Worm (Caenorhabditis elegans) whole organism, young adult: ENCODE data around the gene algn-11.

Experiments used
- B0019.2 ChIP-seq: fragments of 200-800 bp; sonication (Bioruptor generic); conservative IDR thresholded peaks from 2 replicates; pipeline ENCODE4 v1.3.6; 2022; ENCODE audit warnings: missing genetic modification reagents, missing genetic modification characterization, missing compliant biosample characterization
- B0035.1 ChIP-seq: sonication (generic microtip); optimal IDR thresholded peaks from 2 replicates; lab custom pipeline; 2016; ENCODE audit warnings: missing genetic modification characterization, mild to moderate bottlenecking, missing compliant biosample characterization, missing genotype, missing genetic modification reagents
- B0336.3 ChIP-seq: fragments of 200-800 bp; sonication (Bioruptor generic); IDR thresholded peaks from 2 replicates; pipeline ENCODE4 v1.3.6; 2022; ENCODE audit warnings: missing genetic modification characterization, missing compliant biosample characterization
- C06A6.2 ChIP-seq: fragments of 200-800 bp; sonication (Bioruptor generic); conservative IDR thresholded peaks from 2 replicates; pipeline ENCODE4 v1.3.6; 2022; ENCODE audit warnings: missing genetic modification characterization, missing compliant biosample characterization
- F10E7.11 ChIP-seq: sonication (generic microtip); optimal IDR thresholded peaks from 2 replicates; lab custom pipeline; 2017; ENCODE audit warnings: mild to moderate bottlenecking, missing genetic modification characterization, moderate library complexity, missing compliant biosample characterization
- F22D6.2 ChIP-seq: sonication (generic microtip); optimal IDR thresholded peaks from 2 replicates; lab custom pipeline; 2016; ENCODE audit warnings: mild to moderate bottlenecking, missing genetic modification characterization, missing compliant biosample characterization
- F23B12.7 ChIP-seq: sonication (generic microtip); optimal IDR thresholded peaks from 2 replicates; lab custom pipeline; 2017; ENCODE audit warnings: missing genetic modification characterization, mild to moderate bottlenecking, missing compliant biosample characterization, antibody characterized with exemption, moderate library complexity; ENCODE audit not compliant: insufficient read depth
- F33H1.4 ChIP-seq: fragments of 200-800 bp; sonication (Bioruptor generic); IDR thresholded peaks from 2 replicates; pipeline ENCODE4 v1.3.6; 2022; ENCODE audit warnings: missing genetic modification reagents, missing genetic modification characterization, missing compliant biosample characterization
- F37B4.10 ChIP-seq: fragments of 200-800 bp; sonication (Bioruptor generic); IDR thresholded peaks from 2 replicates; pipeline ENCODE4 v1.3.6; 2022; ENCODE audit warnings: missing genetic modification characterization, missing compliant biosample characterization
- K11D2.4 ChIP-seq: fragments of 200-800 bp; sonication (Bioruptor generic); IDR thresholded peaks from 2 replicates; pipeline ENCODE4 v1.3.6; 2022; ENCODE audit warnings: missing genetic modification reagents, missing genetic modification characterization, missing compliant biosample characterization
- K12H6.12 ChIP-seq: fragments of 200-800 bp; sonication (Bioruptor generic); optimal IDR thresholded peaks from 2 replicates; lab custom pipeline; 2018; ENCODE audit warnings: mild to moderate bottlenecking, missing genetic modification characterization, missing compliant biosample characterization
- T07F8.4 ChIP-seq: sonication (generic microtip); optimal IDR thresholded peaks from 2 replicates; lab custom pipeline; 2016; ENCODE audit warnings: mild to moderate bottlenecking, missing genetic modification characterization, moderate library complexity, missing compliant biosample characterization
- Y53G8AR.9 ChIP-seq: fragments of 200-800 bp; sonication (Bioruptor generic); conservative IDR thresholded peaks from 2 replicates; pipeline ENCODE4 v1.3.6; 2022; ENCODE audit warnings: missing genetic modification reagents, missing genetic modification characterization, missing compliant biosample characterization
- Y95B8A.8 ChIP-seq: fragments of 200-800 bp; sonication (Bioruptor generic); IDR thresholded peaks from 2 replicates; pipeline ENCODE4 v1.3.6; 2022; ENCODE audit warnings: missing genetic modification reagents, missing genetic modification characterization, missing compliant biosample characterization
- ZK185.1 ChIP-seq: sonication (generic microtip); optimal IDR thresholded peaks from 2 replicates; lab custom pipeline; 2016; ENCODE audit warnings: mild to moderate bottlenecking, missing genetic modification characterization, missing compliant biosample characterization; ENCODE audit not compliant: poor library complexity, severe bottlenecking
- attf-5 ChIP-seq: fragments of 200-800 bp; sonication (Bioruptor generic); optimal IDR thresholded peaks from 2 replicates; lab custom pipeline; 2018; ENCODE audit warnings: mild to moderate bottlenecking, missing genetic modification characterization, missing compliant biosample characterization
- cebp-2 ChIP-seq: fragments of 200-800 bp; sonication (Bioruptor generic); IDR thresholded peaks from 2 replicates; pipeline ENCODE4 v1.3.6; 2022; ENCODE audit warnings: missing genetic modification characterization, missing compliant biosample characterization
- ceh-100 ChIP-seq: fragments of 200-800 bp; sonication (Bioruptor generic); IDR thresholded peaks from 2 replicates; pipeline ENCODE4 v1.3.6; 2022; ENCODE audit warnings: missing genetic modification reagents, missing genetic modification characterization, missing compliant biosample characterization
- ceh-58 ChIP-seq: fragments of 200-800 bp; sonication (Bioruptor generic); IDR thresholded peaks from 2 replicates; pipeline ENCODE4 v1.3.6; 2022; ENCODE audit warnings: missing genetic modification characterization, missing compliant biosample characterization
- ceh-79 ChIP-seq: sonication (generic microtip); optimal IDR thresholded peaks from 2 replicates; lab custom pipeline; 2017; ENCODE audit warnings: mild to moderate bottlenecking, missing genetic modification characterization, missing compliant biosample characterization
- dox-1 ChIP-seq: fragments of 200-800 bp; sonication (Bioruptor generic); IDR thresholded peaks from 2 replicates; pipeline ENCODE4 v1.3.6; 2022; ENCODE audit warnings: missing genetic modification reagents, missing genetic modification characterization, missing compliant biosample characterization
- dpff-1 ChIP-seq: sonication (generic microtip); optimal IDR thresholded peaks from 2 replicates; lab custom pipeline; 2017; ENCODE audit warnings: mild to moderate bottlenecking, missing genetic modification characterization, missing compliant biosample characterization
- efl-1 ChIP-seq: fragments of 150-350 bp; optimal IDR thresholded peaks from 2 replicates; lab custom pipeline; 2014; ENCODE audit warnings: missing biosample characterization, missing genetic modification reagents, missing genetic modification characterization
- egl-44 ChIP-seq: fragments of 200-800 bp; sonication (Bioruptor generic); IDR thresholded peaks from 2 replicates; pipeline ENCODE4 v1.3.6; 2022; ENCODE audit warnings: missing genetic modification reagents, missing genetic modification characterization, missing compliant biosample characterization
- ekl-4 ChIP-seq: fragments of 200-800 bp; sonication (Bioruptor generic); IDR thresholded peaks from 2 replicates; pipeline ENCODE4 v1.3.6; 2022; ENCODE audit warnings: missing genetic modification reagents, missing genetic modification characterization, missing compliant biosample characterization
- ets-4 ChIP-seq: fragments of 200-800 bp; sonication (Bioruptor generic); optimal IDR thresholded peaks from 2 replicates; lab custom pipeline; 2018; ENCODE audit warnings: mild to moderate bottlenecking, missing genetic modification characterization, missing compliant biosample characterization
- gei-17 ChIP-seq: fragments of 200-800 bp; sonication (Bioruptor generic); optimal IDR thresholded peaks from 2 replicates; lab custom pipeline; 2018; ENCODE audit warnings: mild to moderate bottlenecking, missing genetic modification characterization, missing compliant biosample characterization
- him-1 ChIP-seq: sonication (generic microtip); optimal IDR thresholded peaks from 2 replicates; lab custom pipeline; 2016; ENCODE audit warnings: missing genotype, missing genetic modification reagents, missing genetic modification characterization, missing compliant biosample characterization
- hmg-1.2 ChIP-seq: fragments of 200-800 bp; sonication (Bioruptor generic); IDR thresholded peaks from 2 replicates; pipeline ENCODE4 v1.3.6; 2022; ENCODE audit warnings: missing genetic modification reagents, missing genetic modification characterization, missing compliant biosample characterization
- hrde-1 ChIP-seq: sonication (generic microtip); optimal IDR thresholded peaks from 2 replicates; lab custom pipeline; 2016; ENCODE audit warnings: missing genetic modification characterization, mild to moderate bottlenecking, missing compliant biosample characterization, moderate library complexity, missing genotype, missing genetic modification reagents, borderline replicate concordance
- let-607 ChIP-seq, 2 experiments: fragments of 200-800 bp in 1 of 2; sonication (Bioruptor generic) in 1 of 2; sonication (generic microtip) in 1 of 2; optimal IDR thresholded peaks; 2 replicates each; lab custom pipeline; 2016 to 2018; ENCODE audit warnings: mild to moderate bottlenecking in 2 of 2, missing compliant biosample characterization in 2 of 2, missing genetic modification characterization in 2 of 2, moderate library complexity in 2 of 2, missing genotype in 1 of 2
- lin-26 ChIP-seq: fragments of 200-800 bp; sonication (Bioruptor generic); IDR thresholded peaks from 2 replicates; pipeline ENCODE4 v1.3.6; 2022; ENCODE audit warnings: missing genetic modification reagents, missing genetic modification characterization, missing compliant biosample characterization
- lin-35 ChIP-seq, 3 experiments: fragments of 150-350 bp in 2 of 3; sonication (generic microtip) in 1 of 3; optimal IDR thresholded peaks; 2 replicates each; lab custom pipeline; 2014 to 2018; ENCODE audit warnings: missing biosample characterization in 3 of 3, missing genetic modification characterization in 3 of 3, missing genetic modification reagents in 3 of 3
- lin-54 ChIP-seq: fragments of 200-800 bp; sonication (Bioruptor generic); optimal IDR thresholded peaks from 2 replicates; lab custom pipeline; 2018; ENCODE audit warnings: mild to moderate bottlenecking, missing genetic modification characterization, missing compliant biosample characterization
- lsl-1 ChIP-seq: fragments of 200-800 bp; sonication (Bioruptor generic); optimal IDR thresholded peaks from 2 replicates; lab custom pipeline; 2018; ENCODE audit warnings: mild to moderate bottlenecking, missing genetic modification characterization, moderate library complexity, missing compliant biosample characterization
- madf-10 ChIP-seq: sonication (generic microtip); optimal IDR thresholded peaks from 2 replicates; lab custom pipeline; 2016; ENCODE audit warnings: mild to moderate bottlenecking, missing genetic modification characterization, missing compliant biosample characterization
- nfyb-1 ChIP-seq: fragments of 200-800 bp; sonication (Bioruptor generic); IDR thresholded peaks from 2 replicates; pipeline ENCODE4 v1.3.6; 2022; ENCODE audit warnings: missing genetic modification reagents, missing genetic modification characterization, missing compliant biosample characterization
- nhr-90 ChIP-seq: sonication (generic microtip); optimal IDR thresholded peaks from 2 replicates; lab custom pipeline; 2016; ENCODE audit warnings: missing genotype, mild to moderate bottlenecking, missing genetic modification characterization, missing compliant biosample characterization
- pha-4 ChIP-seq: fragments of 150-350 bp; sonication (generic microtip); optimal IDR thresholded peaks from 2 replicates; lab custom pipeline; 2014; ENCODE audit warnings: missing biosample characterization, missing genetic modification reagents, missing genetic modification characterization
- rec-8 ChIP-seq, 2 experiments: sonication (generic microtip); optimal IDR thresholded peaks; 2 replicates each; lab custom pipeline; 2016; ENCODE audit warnings: mild to moderate bottlenecking in 2 of 2, missing genetic modification characterization in 2 of 2, missing genetic modification reagents in 2 of 2, missing genotype in 2 of 2, missing biosample characterization in 1 of 2, missing compliant biosample characterization in 1 of 2, moderate library complexity in 1 of 2
- snpc-3.4 ChIP-seq: sonication (generic microtip); optimal IDR thresholded peaks from 2 replicates; lab custom pipeline; 2017; ENCODE audit warnings: missing genetic modification characterization, mild to moderate bottlenecking, missing compliant biosample characterization, antibody characterized with exemption, moderate library complexity, missing genotype, missing genetic modification reagents
- somi-1 ChIP-seq: fragments of 200-800 bp; sonication (Bioruptor generic); optimal IDR thresholded peaks from 2 replicates; lab custom pipeline; 2018; ENCODE audit warnings: mild to moderate bottlenecking, missing genetic modification characterization, missing compliant biosample characterization
- xnd-1 ChIP-seq: sonication (generic microtip); optimal IDR thresholded peaks from 2 replicates; lab custom pipeline; 2016; ENCODE audit warnings: missing genotype, missing genetic modification reagents, missing genetic modification characterization, missing compliant biosample characterization
- zfh-2 ChIP-seq: fragments of 200-800 bp; sonication (Bioruptor generic); conservative IDR thresholded peaks from 2 replicates; pipeline ENCODE4 v1.3.6; 2022; ENCODE audit warnings: missing genetic modification reagents, missing genetic modification characterization, missing compliant biosample characterization
- ztf-22 ChIP-seq: fragments of 200-800 bp; sonication (Bioruptor generic); optimal IDR thresholded peaks from 2 replicates; lab custom pipeline; 2018; ENCODE audit warnings: mild to moderate bottlenecking, missing genetic modification characterization, moderate library complexity, missing compliant biosample characterization
- ztf-28 ChIP-seq: fragments of 200-800 bp; sonication (Bioruptor generic); IDR thresholded peaks from 2 replicates; pipeline ENCODE4 v1.3.6; 2022; ENCODE audit warnings: missing genetic modification reagents, missing genetic modification characterization, missing compliant biosample characterization
- ztf-3 ChIP-seq: fragments of 200-800 bp; sonication (Bioruptor generic); optimal IDR thresholded peaks from 2 replicates; lab custom pipeline; 2018; ENCODE audit warnings: mild to moderate bottlenecking, missing genetic modification characterization, missing compliant biosample characterization
- ztf-6 ChIP-seq: fragments of 200-800 bp; sonication (Bioruptor generic); IDR thresholded peaks from 2 replicates; pipeline ENCODE4 v1.3.6; 2022; ENCODE audit warnings: missing genetic modification reagents, missing genetic modification characterization, missing compliant biosample characterization

The algn-11 gene

DNA sequence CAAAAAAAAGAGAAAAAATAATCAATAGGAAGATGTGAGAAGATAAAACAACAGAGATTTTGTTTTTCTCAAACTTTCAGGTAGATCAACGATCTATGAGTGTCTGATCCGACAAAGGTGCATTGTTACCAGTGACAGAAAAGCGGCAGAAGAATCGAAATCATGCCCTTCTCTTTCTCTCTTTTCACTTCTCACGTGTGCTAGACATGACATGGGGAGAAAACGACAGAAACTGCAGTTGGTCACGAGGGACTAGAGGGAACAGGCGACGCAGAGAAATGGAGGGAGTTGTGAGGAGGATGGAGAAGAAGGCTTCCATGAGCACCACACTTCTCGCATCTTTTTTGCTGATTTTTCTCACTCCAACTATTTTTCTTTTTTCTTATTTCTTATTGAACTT, 44.9 kb upstream of the algn-11 start, which contains the start of gene F56C9.10 (continued):
- TF ChIP-seq ztf-22 (GFP tag; lab: Kevin White, UChicago): no peak
- no peak for TF ChIP-seq him-1 (tag; lab: Kevin White, UChicago)
- no peak for TF ChIP-seq ceh-100 (GFP tag; lab: Robert Waterston, UW)
- peak; percentile 47 for TF ChIP-seq nhr-90 (tag; lab: Kevin White, UChicago)
- no peak for TF ChIP-seq lsl-1 (GFP tag; lab: Kevin White, UChicago)
- no peak for TF ChIP-seq B0019.2 (GFP tag; lab: Robert Waterston, UW)
- TF ChIP-seq ceh-58 (GFP tag; lab: Robert Waterston, UW): no peak
- 0 out of 2 replicates have a peak, but pooled peaks have one; percentile 34 for TF ChIP-seq egl-44 (GFP tag; lab: Robert Waterston, UW)
- peak; percentile 75 for TF ChIP-seq zfh-2 (GFP tag; lab: Robert Waterston, UW)
- no peak for TF ChIP-seq B0035.1
- peak; percentile 95 for TF ChIP-seq somi-1 (GFP tag; lab: Kevin White, UChicago)
- TF ChIP-seq B0336.3: peak; percentile 90
- TF ChIP-seq hrde-1 (tag; lab: Kevin White, UChicago): no peak
- peak; percentile 71; the same call in 1 of the 2 replicates for TF ChIP-seq ekl-4 (GFP tag; lab: Robert Waterston, UW)
- no peak for TF ChIP-seq snpc-3.4 (tag; lab: Kevin White, UChicago)
- TF ChIP-seq Y53G8AR.9 (GFP tag; lab: Robert Waterston, UW): peak; percentile 56; the same call in 1 of the 2 replicates
- TF ChIP-seq let-607 (tag; optimal IDR thresholded peaks at IDR 0.05; lab: Kevin White, UChicago): peak; percentile 67 to 69
- TF ChIP-seq K12H6.12 (tag; lab: Kevin White, UChicago): peak; percentile 78
- peak; percentile 42 for TF ChIP-seq ztf-3 (GFP tag; lab: Kevin White, UChicago)
- TF ChIP-seq F10E7.11 (tag; lab: Kevin White, UChicago): no peak
- peak; percentile 43 for TF ChIP-seq gei-17 (GFP tag; lab: Kevin White, UChicago)
- peak; percentile 86 for TF ChIP-seq attf-5 (GFP tag; lab: Kevin White, UChicago)
- no peak for TF ChIP-seq F23B12.7 (tag; lab: Kevin White, UChicago)
- peak; percentile 61 for TF ChIP-seq lin-26 (GFP tag; lab: Robert Waterston, UW)
- TF ChIP-seq F22D6.2 (tag; lab: Kevin White, UChicago): peak; percentile 74
- TF ChIP-seq ztf-28 (GFP tag; lab: Robert Waterston, UW): no peak
- TF ChIP-seq xnd-1 (tag; lab: Kevin White, UChicago): no peak
- 0 out of 2 replicates have a peak, but pooled peaks have one; percentile 35 for TF ChIP-seq K11D2.4
- TF ChIP-seq nfyb-1: peak; percentile 83
- peak; percentile 77 for TF ChIP-seq madf-10 (tag; lab: Kevin White, UChicago)
- no peak for TF ChIP-seq rec-8 (tag; optimal IDR thresholded peaks at IDR 0.05; lab: Kevin White, UChicago)
- TF ChIP-seq ceh-79 (tag; lab: Kevin White, UChicago): no peak
- TF ChIP-seq dox-1 (GFP tag; lab: Robert Waterston, UW): peak; percentile 54; the same call in 1 of the 2 replicates
- no peak for TF ChIP-seq dpff-1 (tag; lab: Kevin White, UChicago)
- no peak for TF ChIP-seq F37B4.10 (GFP tag; lab: Robert Waterston, UW)
- TF ChIP-seq hmg-1.2 (GFP tag; lab: Robert Waterston, UW): peak; percentile 50; the same call in 1 of the 2 replicates
- TF ChIP-seq ZK185.1 (tag; lab: Kevin White, UChicago): peak; percentile 53
- TF ChIP-seq ztf-6 (GFP tag; lab: Robert Waterston, UW): 0 out of 2 replicates have a peak, but pooled peaks have one; percentile 7
- no peak for TF ChIP-seq T07F8.4 (tag; lab: Kevin White, UChicago)
- peak in 1 of 3 experiments; percentile 27 for TF ChIP-seq lin-35 (GFP tag; optimal IDR thresholded peaks at IDR 0.05; lab: Kevin White, UChicago)
- peak; percentile 19 for TF ChIP-seq ets-4
- peak; percentile 50 for TF ChIP-seq lin-54 (GFP tag; lab: Kevin White, UChicago)
- TF ChIP-seq Y95B8A.8 (GFP tag; lab: Robert Waterston, UW): no peak
- TF ChIP-seq C06A6.2 (GFP tag; lab: Robert Waterston, UW): 0 out of 2 replicates have a peak, but pooled peaks have one; percentile 14
- TF ChIP-seq pha-4 (tag; lab: Kevin White, UChicago): no peak
- TF ChIP-seq F33H1.4 (GFP tag; lab: Robert Waterston, UW): peak; percentile 41
- TF ChIP-seq efl-1: no peak
- TF ChIP-seq cebp-2 (GFP tag; lab: Robert Waterston, UW): no peak
